Worm (Caenorhabditis elegans) whole organism, L2 larva: Measurements from ENCODE around the gene F53A9.6.

Experiments
- C34F6.9 ChIP-seq: fragments of 150-350 bp; optimal IDR thresholded peaks from 2 replicates; lab custom pipeline; 2014; ENCODE audit warnings: missing biosample characterization, missing genetic modification characterization
- F13H6.1 ChIP-seq: sonication (generic microtip); optimal IDR thresholded peaks from 2 replicates; lab custom pipeline; 2016; ENCODE audit warnings: missing genetic modification characterization, missing compliant biosample characterization
- ama-1 ChIP-seq: fragments of 150-350 bp; optimal IDR thresholded peaks from 2 replicates; lab custom pipeline; 2018; ENCODE audit warnings: inconsistent platforms
- crh-2 ChIP-seq: sonication (generic microtip); optimal IDR thresholded peaks from 2 replicates; lab custom pipeline; 2017; ENCODE audit warnings: missing biosample characterization, missing genetic modification characterization
- elt-1 ChIP-seq: fragments of 150-350 bp; optimal IDR thresholded peaks from 2 replicates; lab custom pipeline; 2014; ENCODE audit warnings: missing biosample characterization, missing genetic modification characterization
- fos-1 ChIP-seq: fragments of 150-350 bp; optimal IDR thresholded peaks from 2 replicates; lab custom pipeline; 2014; ENCODE audit warnings: missing biosample characterization, missing genetic modification characterization
- gmeb-1 ChIP-seq: fragments of 150-350 bp; optimal IDR thresholded peaks from 2 replicates; lab custom pipeline; 2014; ENCODE audit warnings: missing biosample characterization, missing genetic modification characterization
- mbf-1 ChIP-seq: sonication (generic microtip); optimal IDR thresholded peaks from 2 replicates; lab custom pipeline; 2017; ENCODE audit warnings: missing biosample characterization, missing genetic modification characterization
- mdl-1 ChIP-seq, 2 experiments: fragments of 150-350 bp in 1 of 2; sonication (generic microtip) in 1 of 2; optimal IDR thresholded peaks; 2 replicates each; lab custom pipeline; 2017; ENCODE audit warnings: missing biosample characterization in 2 of 2, missing genetic modification characterization in 2 of 2
- nhr-10 ChIP-seq: sonication (generic microtip); optimal IDR thresholded peaks from 2 replicates; lab custom pipeline; 2017; ENCODE audit warnings: missing biosample characterization, missing genetic modification characterization
- nhr-129 ChIP-seq: fragments of 150-350 bp; optimal IDR thresholded peaks from 2 replicates; lab custom pipeline; 2014; ENCODE audit warnings: missing biosample characterization, missing genetic modification characterization
- sma-3 ChIP-seq: sonication (generic microtip); optimal IDR thresholded peaks from 2 replicates; lab custom pipeline; 2016; ENCODE audit warnings: missing genetic modification reagents, missing genetic modification characterization, missing compliant biosample characterization
- sma-9 ChIP-seq, 2 experiments: fragments of 150-350 bp in 1 of 2; sonication (generic microtip) in 1 of 2; optimal IDR thresholded peaks; 2 replicates each; lab custom pipeline; 2014 to 2016; ENCODE audit warnings: missing genetic modification characterization in 2 of 2, mild to moderate bottlenecking in 1 of 2, missing biosample characterization in 1 of 2, missing compliant biosample characterization in 1 of 2, missing genetic modification reagents in 1 of 2, moderate library complexity in 1 of 2
- unc-62 ChIP-seq: fragments of 150-350 bp; optimal IDR thresholded peaks from 2 replicates; lab custom pipeline; 2014; ENCODE audit warnings: missing biosample characterization, missing genetic modification reagents, missing genetic modification characterization

The F53A9.6 gene

ce11 chrX:8674514-8674913, 39.1 kb downstream of the F53A9.6 start:
- no peak for TF ChIP-seq elt-1 (tag; lab: Kevin White, UChicago)
- peak; percentile 27 for TF ChIP-seq fos-1 (tag; lab: Kevin White, UChicago)
- no peak for TF ChIP-seq nhr-10 (tag; lab: Kevin White, UChicago)
- peak; percentile 6 for TF ChIP-seq F13H6.1
- peak in 1 of 2 experiments; percentile 21 for TF ChIP-seq mdl-1 (tag; optimal IDR thresholded peaks at IDR 0.05; lab: Kevin White, UChicago)
- no peak for TF ChIP-seq ama-1 (lab: Kevin White, UChicago)
- TF ChIP-seq C34F6.9 (tag; lab: Kevin White, UChicago): peak; percentile 17
- TF ChIP-seq sma-9 (GFP tag; optimal IDR thresholded peaks at IDR 0.05; lab: Kevin White, UChicago): peak; percentile 93
- TF ChIP-seq sma-9 (tag; optimal IDR thresholded peaks at IDR 0.05; lab: Kevin White, UChicago): no peak
- peak; percentile 67 for TF ChIP-seq nhr-129
- TF ChIP-seq sma-3 (GFP tag; lab: Kevin White, UChicago): peak; percentile 75
- peak; percentile 78 for TF ChIP-seq crh-2
- TF ChIP-seq gmeb-1 (tag; lab: Kevin White, UChicago): peak; percentile 54
- no peak for TF ChIP-seq unc-62 (GFP tag; lab: Kevin White, UChicago)

- no peak for TF ChIP-seq mbf-1 (tag; lab: Kevin White, UChicago)
Measured at ce11 chrX:8672760-8673159, 40.8 kb downstream of the F53A9.6 start, which contains the start of the genes K09E2.2 and K09E2.3. TSS of gene K09E2.2 (plus strand) at chrX:8673060. TSS of gene K09E2.3 (plus strand) at chrX:8673084.
